Fruit fly (Drosophila melanogaster) whole organism, embryonic: ENCODE measurements around the gene CG5181.

Source experiments
- Aef1 ChIP-seq: fragments of 200-800 bp; sonication (Bioruptor generic); IDR thresholded peaks from 3 replicates; pipeline ENCODE4 v1.3.6; 2022; ENCODE audit warnings: missing biosample characterization, missing genetic modification characterization
- Asciz ChIP-seq: fragments of 200-800 bp; sonication (Bioruptor generic); optimal IDR thresholded peaks from 2 replicates; lab custom pipeline; 2017; ENCODE audit warnings: missing biosample characterization, mild to moderate bottlenecking, missing genetic modification characterization, missing genetic modification reagents
- Atf-2 ChIP-seq: fragments of 200-800 bp; sonication (Bioruptor generic); optimal IDR thresholded peaks from 2 replicates; lab custom pipeline; 2016; ENCODE audit warnings: missing biosample characterization, missing genetic modification characterization
- B-H2 ChIP-seq: fragments of 200-800 bp; sonication (Bioruptor generic); optimal IDR thresholded peaks from 2 replicates; lab custom pipeline; 2018; ENCODE audit warnings: missing biosample characterization, mild to moderate bottlenecking, missing genetic modification characterization
- CG10979 ChIP-seq: fragments of 200-800 bp; sonication (Bioruptor generic); optimal IDR thresholded peaks from 2 replicates; lab custom pipeline; 2018; ENCODE audit warnings: missing biosample characterization, mild to moderate bottlenecking, missing genetic modification characterization, moderate library complexity
- CG11504 ChIP-seq: fragments of 200-800 bp; sonication (Bioruptor generic); optimal IDR thresholded peaks from 3 replicates; lab custom pipeline; 2019; ENCODE audit warnings: missing biosample characterization, mild to moderate bottlenecking, missing genetic modification characterization, moderate library complexity
- CG11723 ChIP-seq: fragments of 200-800 bp; sonication (Bioruptor generic); optimal IDR thresholded peaks from 2 replicates; lab custom pipeline; 2017; ENCODE audit warnings: missing biosample characterization, mild to moderate bottlenecking, missing genetic modification characterization
- CG13123 ChIP-seq: fragments of 200-800 bp; sonication (Bioruptor generic); optimal IDR thresholded peaks from 2 replicates; lab custom pipeline; 2016; ENCODE audit warnings: missing biosample characterization, missing genetic modification characterization
- CG13894 ChIP-seq: fragments of 200-800 bp; sonication (Bioruptor generic); optimal IDR thresholded peaks from 3 replicates; lab custom pipeline; 2018; ENCODE audit warnings: missing biosample characterization, mild to moderate bottlenecking, missing genetic modification characterization, moderate library complexity
- CG14050 ChIP-seq: fragments of 200-800 bp; sonication (Bioruptor generic); IDR thresholded peaks from 3 replicates; pipeline ENCODE4 v1.3.6; 2022; ENCODE audit warnings: missing biosample characterization, missing genetic modification characterization
- CG15514 ChIP-seq: fragments of 200-800 bp; sonication (Bioruptor generic); optimal IDR thresholded peaks from 3 replicates; lab custom pipeline; 2017; ENCODE audit warnings: missing biosample characterization, missing genetic modification characterization, mild to moderate bottlenecking, moderate library complexity, missing genetic modification reagents
- CG2202 ChIP-seq: fragments of 200-800 bp; sonication (Bioruptor generic); optimal IDR thresholded peaks from 2 replicates; lab custom pipeline; 2018; ENCODE audit warnings: missing biosample characterization, mild to moderate bottlenecking, missing genetic modification characterization
- CG30431 ChIP-seq: fragments of 200-800 bp; sonication (Bioruptor generic); optimal IDR thresholded peaks from 2 replicates; lab custom pipeline; 2017; ENCODE audit warnings: missing biosample characterization, missing genetic modification characterization
- CG3726 ChIP-seq: fragments of 200-800 bp; sonication (Bioruptor generic); IDR thresholded peaks from 3 replicates; pipeline ENCODE4, ENCODE4 v1.3.6; 2022; ENCODE audit warnings: missing biosample characterization, missing genetic modification characterization
- CG4404 ChIP-seq: fragments of 200-800 bp; sonication (Bioruptor generic); IDR thresholded peaks from 2 replicates; pipeline ENCODE4 v1.3.6; 2022; ENCODE audit warnings: missing biosample characterization, missing genetic modification characterization
- CG6272 ChIP-seq: fragments of 200-800 bp; sonication (Bioruptor generic); IDR thresholded peaks from 2 replicates; pipeline ENCODE4 v1.3.6; 2022; ENCODE audit warnings: missing biosample characterization, missing genetic modification characterization
- CG7928 ChIP-seq: fragments of 200-800 bp; sonication (Bioruptor generic); optimal IDR thresholded peaks from 2 replicates; lab custom pipeline; 2017; ENCODE audit warnings: missing biosample characterization, mild to moderate bottlenecking, missing genetic modification characterization
- Dek ChIP-seq: fragments of 200-800 bp; sonication (Bioruptor generic); optimal IDR thresholded peaks from 3 replicates; lab custom pipeline; 2019; ENCODE audit warnings: missing biosample characterization, mild to moderate bottlenecking, missing genetic modification characterization, moderate library complexity
- Dip3 ChIP-seq: fragments of 200-800 bp; sonication (Bioruptor generic); optimal IDR thresholded peaks from 3 replicates; lab custom pipeline; 2016; ENCODE audit warnings: missing biosample characterization, missing genetic modification characterization
- Dll ChIP-seq: fragments of 200-800 bp; sonication (Bioruptor generic); IDR thresholded peaks from 4 replicates; pipeline ENCODE4 v1.3.6; 2022; ENCODE audit warnings: missing biosample characterization, missing genetic modification characterization; ENCODE audit not compliant: partially characterized antibody
- Doc3 ChIP-seq: fragments of 200-800 bp; sonication (Bioruptor generic); IDR thresholded peaks from 3 replicates; pipeline ENCODE4 v1.3.6; 2022; ENCODE audit warnings: missing biosample characterization, missing genetic modification characterization; ENCODE audit not compliant: partially characterized antibody
- ERR ChIP-seq: fragments of 200-800 bp; sonication (Bioruptor generic); optimal IDR thresholded peaks from 2 replicates; lab custom pipeline; 2016; ENCODE audit warnings: missing biosample characterization, missing genetic modification characterization
- Eip74EF ChIP-seq, 2 experiments: fragments of 200-800 bp in 1 of 2; fragments of >200 bp in 1 of 2; sonication (Bioruptor generic) in 1 of 2; optimal IDR thresholded peaks; 2 replicates each; lab custom pipeline; 2017 to 2019; ENCODE audit warnings: missing biosample characterization in 2 of 2, missing genetic modification characterization in 2 of 2, mild to moderate bottlenecking in 1 of 2, moderate library complexity in 1 of 2
- Fer3 ChIP-seq: fragments of 200-800 bp; sonication (Bioruptor generic); optimal IDR thresholded peaks from 2 replicates; lab custom pipeline; 2018; ENCODE audit warnings: missing biosample characterization, mild to moderate bottlenecking, missing genetic modification characterization, moderate library complexity
- Hr3 ChIP-seq: fragments of 200-800 bp; sonication (Bioruptor generic); optimal IDR thresholded peaks from 3 replicates; lab custom pipeline; 2016; ENCODE audit warnings: missing biosample characterization, missing genetic modification characterization
- Hr39 ChIP-seq: fragments of >200 bp; optimal IDR thresholded peaks from 2 replicates; lab custom pipeline; 2017
- Hr51 ChIP-seq, 2 experiments: fragments of 200-800 bp; sonication (Bioruptor generic); optimal IDR thresholded peaks; 2 replicates in 1 of 2; 3 replicates in 1 of 2; lab custom pipeline; 2016 to 2018; ENCODE audit warnings: missing biosample characterization in 2 of 2, missing genetic modification characterization in 2 of 2, mild to moderate bottlenecking in 1 of 2, moderate library complexity in 1 of 2
- MBD-R2 ChIP-seq: fragments of 200-800 bp; sonication (Bioruptor generic); IDR thresholded peaks from 2 replicates; pipeline ENCODE4 v1.3.6; 2022; ENCODE audit warnings: missing biosample characterization, missing genetic modification characterization
- MTF-1 ChIP-seq: fragments of 200-800 bp; sonication (Bioruptor generic); optimal IDR thresholded peaks from 2 replicates; lab custom pipeline; 2018; ENCODE audit warnings: missing biosample characterization, mild to moderate bottlenecking, missing genetic modification characterization, borderline replicate concordance
- Mrtf ChIP-seq: fragments of 200-800 bp; sonication (Bioruptor generic); IDR thresholded peaks from 3 replicates; pipeline ENCODE4 v1.3.6; 2022; ENCODE audit warnings: missing biosample characterization, missing genetic modification characterization
- Myb ChIP-seq: fragments of 200-800 bp; sonication (Bioruptor generic); optimal IDR thresholded peaks from 2 replicates; lab custom pipeline; 2016; ENCODE audit warnings: missing biosample characterization, missing genetic modification characterization
- Nf-YA ChIP-seq: fragments of 200-800 bp; sonication (Bioruptor generic); IDR thresholded peaks from 2 replicates; pipeline ENCODE4 v1.3.6; 2022; ENCODE audit warnings: missing biosample characterization, missing genetic modification characterization
- Spps ChIP-seq: fragments of 200-800 bp; sonication (Bioruptor generic); optimal IDR thresholded peaks from 2 replicates; lab custom pipeline; 2018; ENCODE audit warnings: missing biosample characterization, mild to moderate bottlenecking, missing genetic modification characterization
- YL-1 ChIP-seq: fragments of 200-800 bp; sonication (Bioruptor generic); optimal IDR thresholded peaks from 3 replicates; lab custom pipeline; 2017; ENCODE audit warnings: missing biosample characterization, mild to moderate bottlenecking, missing genetic modification characterization
- chinmo ChIP-seq: fragments of 200-800 bp; sonication (Bioruptor generic); IDR thresholded peaks from 4 replicates; pipeline ENCODE4 v1.3.6; 2022; ENCODE audit warnings: missing biosample characterization, missing genetic modification characterization; ENCODE audit not compliant: partially characterized antibody
- cwo ChIP-seq: fragments of 200-800 bp; sonication (Bioruptor generic); optimal IDR thresholded peaks from 3 replicates; lab custom pipeline; 2017; ENCODE audit warnings: missing biosample characterization, missing genetic modification characterization, mild to moderate bottlenecking, moderate library complexity, missing genetic modification reagents
- ems ChIP-seq: fragments of 200-800 bp; sonication (Bioruptor generic); optimal IDR thresholded peaks from 3 replicates; lab custom pipeline; 2016; ENCODE audit warnings: missing biosample characterization, missing genetic modification characterization
- en ChIP-seq: fragments of 200-800 bp; sonication (Bioruptor generic); optimal IDR thresholded peaks from 2 replicates; lab custom pipeline; 2016; ENCODE audit warnings: missing biosample characterization, missing genetic modification characterization
- gfzf ChIP-seq: fragments of 200-800 bp; sonication (Bioruptor generic); optimal IDR thresholded peaks from 2 replicates; lab custom pipeline; 2016; ENCODE audit warnings: missing biosample characterization, mild to moderate bottlenecking, missing genetic modification characterization, moderate library complexity
- grn ChIP-seq: fragments of 200-800 bp; sonication (Bioruptor generic); optimal IDR thresholded peaks from 3 replicates; lab custom pipeline; 2017; ENCODE audit warnings: missing biosample characterization, missing genetic modification characterization
- gt ChIP-seq: fragments of 200-800 bp; sonication (Bioruptor generic); IDR thresholded peaks from 2 replicates; pipeline ENCODE4 v1.3.6; 2022; ENCODE audit warnings: missing biosample characterization, missing genetic modification characterization
- hkb ChIP-seq, 2 experiments: fragments of 200-800 bp in 1 of 2; fragments of >200 bp in 1 of 2; sonication (Bioruptor generic) in 1 of 2; IDR thresholded peaks in 1 of 2; optimal IDR thresholded peaks in 1 of 2; 2 replicates each; pipeline versions ENCODE4 v1.3.6 to Lab custom; 2017 to 2022; ENCODE audit warnings: missing biosample characterization in 1 of 2, missing genetic modification characterization in 1 of 2
- org-1 ChIP-seq: fragments of 200-800 bp; sonication (Bioruptor generic); optimal IDR thresholded peaks from 2 replicates; lab custom pipeline; 2017; ENCODE audit warnings: missing biosample characterization, missing genetic modification characterization
- sens ChIP-seq: fragments of 200-800 bp; sonication (Bioruptor generic); peaks from one replicate; lab custom pipeline; 2016; ENCODE audit warnings: missing biosample characterization, missing genetic modification characterization
- tna ChIP-seq: fragments of 200-800 bp; sonication (Bioruptor generic); IDR thresholded peaks from 2 replicates; pipeline ENCODE4 v1.3.6; 2022; ENCODE audit warnings: missing biosample characterization, missing genetic modification characterization; ENCODE audit not compliant: partially characterized antibody
- toy ChIP-seq: fragments of 200-800 bp; sonication (Bioruptor generic); IDR thresholded peaks from 2 replicates; pipeline ENCODE4 v1.3.6; 2022; ENCODE audit warnings: missing biosample characterization, missing genetic modification characterization
- tup ChIP-seq: fragments of 200-800 bp; sonication (Bioruptor generic); optimal IDR thresholded peaks from 2 replicates; lab custom pipeline; 2016; ENCODE audit warnings: missing biosample characterization, mild to moderate bottlenecking, missing genetic modification characterization, moderate library complexity
- zen2 ChIP-seq: fragments of 200-800 bp; sonication (Bioruptor generic); IDR thresholded peaks from 3 replicates; pipeline ENCODE4 v1.3.6; 2022; ENCODE audit warnings: missing biosample characterization, missing genetic modification characterization; ENCODE audit not compliant: partially characterized antibody
- zfh2 ChIP-seq: fragments of 200-800 bp; sonication (Bioruptor generic); optimal IDR thresholded peaks from 2 replicates; lab custom pipeline; 2016; ENCODE audit warnings: missing biosample characterization, missing genetic modification characterization

Gene CG5181

dm6 chr2L:7426326-7427066 is 16.9 kb upstream of the CG5181 start, which contains the start of gene muc (continued):
- TF ChIP-seq toy (GFP tag; lab: Robert Waterston, UW) = no peak
- TF ChIP-seq CG2202 (tag; lab: Kevin White, UChicago) = no peak
- no peak for TF ChIP-seq CG14050 (GFP tag; lab: Robert Waterston, UW)
- no peak for TF ChIP-seq en (GFP tag; lab: Kevin White, UChicago)
- no peak for TF ChIP-seq grn (GFP tag; lab: Kevin White, UChicago)
- peak; percentile 58 for TF ChIP-seq Doc3 (GFP tag; lab: Robert Waterston, UW)
- TF ChIP-seq Asciz (GFP tag; lab: Kevin White, UChicago) = no peak
- no peak for TF ChIP-seq ERR (GFP tag; lab: Kevin White, UChicago)
- TF ChIP-seq Hr3 (GFP tag; lab: Kevin White, UChicago) = peak; percentile 34
- peak; percentile 54 for TF ChIP-seq Dek
- TF ChIP-seq CG13894 (tag; lab: Kevin White, UChicago) = peak; percentile 63
- peak in 1 of 2 experiments; percentile 67 for TF ChIP-seq Eip74EF (GFP tag; optimal IDR thresholded peaks at IDR 0.05; lab: Kevin White, UChicago)
- no peak; the same call in 2 of the 3 replicates for TF ChIP-seq Mrtf (GFP tag; lab: Robert Waterston, UW)
- TF ChIP-seq tup (GFP tag; lab: Kevin White, UChicago) = no peak
- TF ChIP-seq CG3726 (GFP tag; lab: Robert Waterston, UW) = no peak
- TF ChIP-seq B-H2 = peak; percentile 33
- no peak for TF ChIP-seq CG6272 (GFP tag; lab: Robert Waterston, UW)
- no peak for TF ChIP-seq CG4404 (GFP tag; lab: Robert Waterston, UW)
- TF ChIP-seq chinmo (GFP tag; lab: Robert Waterston, UW) = no peak
- peak; percentile 42 for TF ChIP-seq CG15514 (GFP tag; lab: Kevin White, UChicago)
- peak; percentile 55 for TF ChIP-seq CG11504 (tag; lab: Kevin White, UChicago)
- TF ChIP-seq gfzf (GFP tag; lab: Kevin White, UChicago) = peak; percentile 89
- no peak for TF ChIP-seq CG13123 (GFP tag; lab: Kevin White, UChicago)
- TF ChIP-seq Hr51 (GFP tag; optimal IDR thresholded peaks at IDR 0.05; lab: Kevin White, UChicago) = peak in 1 of 2 experiments; percentile 38
- no peak for TF ChIP-seq Nf-YA (GFP tag; lab: Robert Waterston, UW)
- TF ChIP-seq cwo = no peak
- no peak for TF ChIP-seq zen2 (GFP tag; lab: Robert Waterston, UW)
- peak; percentile 4 for TF ChIP-seq ems (GFP tag; lab: Kevin White, UChicago)
- TF ChIP-seq Hr39 (lab: Kevin White, UChicago) = no peak
- TF ChIP-seq Dll (GFP tag; lab: Robert Waterston, UW) = peak; percentile 75
- no peak for TF ChIP-seq Atf-2 (GFP tag; lab: Kevin White, UChicago)
- TF ChIP-seq hkb (optimal IDR thresholded peaks at IDR 0.05; lab: Kevin White, UChicago) = peak; percentile 79
- no peak for TF ChIP-seq hkb (GFP tag; IDR thresholded peaks at IDR 0.05; lab: Robert Waterston, UW)
- TF ChIP-seq Fer3 (tag; lab: Kevin White, UChicago) = peak; percentile 44
- no peak for TF ChIP-seq org-1 (GFP tag; lab: Kevin White, UChicago)
- TF ChIP-seq CG30431 (GFP tag; lab: Kevin White, UChicago) = no peak
- no peak for TF ChIP-seq Spps (tag; lab: Kevin White, UChicago)
- peak; percentile 41 for TF ChIP-seq zfh2 (GFP tag; lab: Kevin White, UChicago)
- no peak for TF ChIP-seq gt (GFP tag; lab: Robert Waterston, UW)
- TF ChIP-seq CG7928 (GFP tag; lab: Kevin White, UChicago) = peak; percentile 13
- peak; percentile 54 for TF ChIP-seq Myb
- no peak for TF ChIP-seq CG11723
- no peak; the same call in 1 of the 2 replicates for TF ChIP-seq MBD-R2 (GFP tag; lab: Robert Waterston, UW)
- peak; percentile 90 for TF ChIP-seq sens (GFP tag; lab: Kevin White, UChicago)
- TF ChIP-seq MTF-1 (GFP tag; lab: Kevin White, UChicago) = no peak
- peak; percentile 44 for TF ChIP-seq CG10979 (tag; lab: Kevin White, UChicago)
- TF ChIP-seq Aef1 (GFP tag; lab: Robert Waterston, UW) = no peak
- no peak for TF ChIP-seq tna (GFP tag; lab: Robert Waterston, UW)
- TF ChIP-seq Dip3 = no peak
- no peak for TF ChIP-seq YL-1 (GFP tag; lab: Kevin White, UChicago)
